Worm (Caenorhabditis elegans) whole organism, L4 larva: ENCODE measurements around the gene sre-1.
A peak's percentile ranks its signal among the peaks of the same experiment; 100 is the strongest.

Source experiments
- nhr-6 ChIP-seq: fragments of 150-350 bp; optimal IDR thresholded peaks from 2 replicates; lab custom pipeline; 2014; ENCODE audit warnings: missing biosample characterization, missing genetic modification characterization
- unc-62 ChIP-seq, 3 experiments: fragments of 150-350 bp in 1 of 3; sonication (generic microtip); optimal IDR thresholded peaks in 2 of 3; peaks in 1 of 3; 1 replicate in 1 of 3; 2 replicates in 2 of 3; lab custom pipeline; 2014 to 2017; ENCODE audit warnings: missing biosample characterization in 3 of 3, missing genetic modification characterization in 3 of 3, missing genetic modification reagents in 3 of 3, missing genotype in 1 of 3

ce11 chrII:7682488-7682887 lies 27.0 kb upstream of the sre-1 start:
- TF ChIP-seq unc-62 (GFP tag; optimal IDR thresholded peaks at IDR 0.05 in 1 of 2; lab: Kevin White, UChicago) (peak in 1 of 2 experiments; percentile 54), unc-62 (tag; optimal IDR thresholded peaks at IDR 0.05; lab: Kevin White, UChicago) (no peak), nhr-6 (no peak)
